Fruit fly (Drosophila melanogaster): ENCODE measurements around the gene Nup93-2.
A peak's percentile ranks its signal among the peaks of the same experiment; 100 is the strongest.

The Nup93-2 gene

dm6 chr3R:14853767-14854191 lies 44.4 kb downstream of the Nup93-2 start (continued):
- TF ChIP-seq CG13894 (tag; optimal IDR thresholded peaks at IDR 0.05): peak; percentile 66
- TF ChIP-seq CG6654 (GFP tag; optimal IDR thresholded peaks at IDR 0.05): no peak
- TF ChIP-seq stwl (tag; optimal IDR thresholded peaks at IDR 0.05): peak; percentile 16
- peak; percentile 35 for TF ChIP-seq CG2116 (GFP tag; optimal IDR thresholded peaks at IDR 0.05)
- TF ChIP-seq Lpt (GFP tag; optimal IDR thresholded peaks at IDR 0.05): no peak
- TF ChIP-seq lab (GFP tag; optimal IDR thresholded peaks at IDR 0.05): peak; percentile 87
- no peak for TF ChIP-seq sc (optimal IDR thresholded peaks at IDR 0.05)
- TF ChIP-seq sc (GFP tag; optimal IDR thresholded peaks at IDR 0.05): no peak
- no peak for TF ChIP-seq kay (GFP tag; optimal IDR thresholded peaks at IDR 0.05)
- TF ChIP-seq kni (GFP tag; optimal IDR thresholded peaks at IDR 0.05): peak; percentile 80
- no peak for TF ChIP-seq CG1602 (GFP tag; optimal IDR thresholded peaks at IDR 0.05)
- peak; percentile 69 for TF ChIP-seq so (GFP tag; IDR thresholded peaks at IDR 0.05)
- TF ChIP-seq chn (GFP tag; optimal IDR thresholded peaks at IDR 0.05): peak; percentile 3
- peak; percentile 20 for TF ChIP-seq CG7839 (tag; optimal IDR thresholded peaks at IDR 0.05)
- peak; percentile 66 for TF ChIP-seq vfl (GFP tag; optimal IDR thresholded peaks at IDR 0.05)
- no peak for TF ChIP-seq Tbp (GFP tag; optimal IDR thresholded peaks at IDR 0.05)
- no peak for TF ChIP-seq Oli (tag; optimal IDR thresholded peaks at IDR 0.05)
- peak; percentile 9 for TF ChIP-seq ERR (GFP tag; optimal IDR thresholded peaks at IDR 0.05)
- TF ChIP-seq fd64A (GFP tag; optimal IDR thresholded peaks at IDR 0.05): peak; percentile 44
- TF ChIP-seq chinmo (GFP tag; IDR thresholded peaks at IDR 0.05; ENCODE audit: partially characterized antibody): peak; percentile 89; the same call in 2 of the 4 replicates
- TF ChIP-seq Drgx (GFP tag; IDR thresholded peaks at IDR 0.05): peak; percentile 57
- peak; percentile 69; the same call in 1 of the 2 replicates for TF ChIP-seq Adf1 (GFP tag; IDR thresholded peaks at IDR 0.05)
- TF ChIP-seq CG1603 (tag; optimal IDR thresholded peaks at IDR 0.05): peak; percentile 33
- TF ChIP-seq Nf-YB (GFP tag; optimal IDR thresholded peaks at IDR 0.05): peak; percentile 34
- peak; percentile 13 for TF ChIP-seq trem (tag; optimal IDR thresholded peaks at IDR 0.05)
- TF ChIP-seq CG14965 (GFP tag; optimal IDR thresholded peaks at IDR 0.05; ENCODE audit: borderline replicate concordance): no peak
- TF ChIP-seq CG34376 (GFP tag; optimal IDR thresholded peaks at IDR 0.05): peak; percentile 74
- TF ChIP-seq CG16813 (GFP tag; IDR thresholded peaks at IDR 0.05; ENCODE audit: partially characterized antibody): 0 out of 3 replicates have a peak, but pooled peaks have one; percentile 29
- peak; percentile 81 for TF ChIP-seq CG6765 (GFP tag; optimal IDR thresholded peaks at IDR 0.05)
- TF ChIP-seq Pdp1 (GFP tag; optimal IDR thresholded peaks at IDR 0.05): peak in 1 of 2 experiments; percentile 35
- TF ChIP-seq CG5953 (GFP tag; IDR thresholded peaks at IDR 0.05): no peak
- TF ChIP-seq CG6813 (GFP tag; optimal IDR thresholded peaks at IDR 0.05): peak; percentile 77
- TF ChIP-seq CG3163 (GFP tag; optimal IDR thresholded peaks at IDR 0.05): peak; percentile 33
- TF ChIP-seq scrt (GFP tag; optimal IDR thresholded peaks at IDR 0.05): peak; percentile 69
- no peak for TF ChIP-seq D19B (GFP tag; optimal IDR thresholded peaks at IDR 0.05)
- no peak for TF ChIP-seq CG8290 (GFP tag; optimal IDR thresholded peaks at IDR 0.05)
- peak in 1 of 2 experiments; percentile 64 for TF ChIP-seq CG8290 (tag; optimal IDR thresholded peaks at IDR 0.05)
- TF ChIP-seq CG6791 (GFP tag; IDR thresholded peaks at IDR 0.05; ENCODE audit: partially characterized antibody): 0 out of 3 replicates have a peak, but pooled peaks have one; percentile 16
- peak; percentile 89 for TF ChIP-seq ci (GFP tag; IDR thresholded peaks at IDR 0.05)
- TF ChIP-seq ttk (GFP tag; IDR thresholded peaks at IDR 0.05): no peak
- TF ChIP-seq CG14710 (tag; optimal IDR thresholded peaks at IDR 0.05): no peak
- peak in 1 of 2 experiments; percentile 9 for TF ChIP-seq Hr51 (GFP tag; optimal IDR thresholded peaks at IDR 0.05)
- peak; percentile 62 for TF ChIP-seq CG6683 (GFP tag; optimal IDR thresholded peaks at IDR 0.05)
- TF ChIP-seq CG33557 (GFP tag; optimal IDR thresholded peaks at IDR 0.05): peak; percentile 25
- peak; percentile 20 for TF ChIP-seq Myb (GFP tag; optimal IDR thresholded peaks at IDR 0.05)
- TF ChIP-seq CG17186 (GFP tag; optimal IDR thresholded peaks at IDR 0.05): no peak
- TF ChIP-seq Vsx1 (GFP tag; optimal IDR thresholded peaks at IDR 0.05): peak; percentile 72
- TF ChIP-seq Deaf1 (tag; optimal IDR thresholded peaks at IDR 0.05): peak; percentile 87
- no peak for TF ChIP-seq chif (GFP tag; optimal IDR thresholded peaks at IDR 0.05)
- peak; percentile 59 for TF ChIP-seq Side (GFP tag; optimal IDR thresholded peaks at IDR 0.05)

Measured in whole organism, embryonic.